Worm (Caenorhabditis elegans) whole organism, young adult: ENCODE measurements around the gene acl-8.

Experiments used
- B0336.3 ChIP-seq: fragments of 200-800 bp; sonication (Bioruptor generic); IDR thresholded peaks from 2 replicates; pipeline ENCODE4 v1.3.6; 2022; ENCODE audit warnings: missing genetic modification characterization, missing compliant biosample characterization
- F39B2.1 ChIP-seq: fragments of 200-800 bp; sonication (Bioruptor generic); IDR thresholded peaks from 2 replicates; pipeline ENCODE4 v1.3.6; 2022; ENCODE audit warnings: missing genetic modification reagents, missing genetic modification characterization, missing compliant biosample characterization
- F57C9.4 ChIP-seq: sonication (generic microtip); optimal IDR thresholded peaks from 2 replicates; lab custom pipeline; 2017; ENCODE audit warnings: mild to moderate bottlenecking, missing genetic modification characterization, missing compliant biosample characterization
- K12H6.12 ChIP-seq: fragments of 200-800 bp; sonication (Bioruptor generic); optimal IDR thresholded peaks from 2 replicates; lab custom pipeline; 2018; ENCODE audit warnings: mild to moderate bottlenecking, missing genetic modification characterization, missing compliant biosample characterization
- T07F8.4 ChIP-seq: sonication (generic microtip); optimal IDR thresholded peaks from 2 replicates; lab custom pipeline; 2016; ENCODE audit warnings: mild to moderate bottlenecking, missing genetic modification characterization, moderate library complexity, missing compliant biosample characterization
- Y53F4B.3 ChIP-seq: fragments of 200-800 bp; sonication (Bioruptor generic); IDR thresholded peaks from 2 replicates; pipeline ENCODE4 v1.3.6; 2022; ENCODE audit warnings: missing genetic modification reagents, missing genetic modification characterization, missing compliant biosample characterization
- Y67H2A.10 ChIP-seq: fragments of 200-800 bp; sonication (Bioruptor generic); conservative IDR thresholded peaks from 2 replicates; pipeline ENCODE4 v1.3.6; 2022; ENCODE audit warnings: missing genetic modification reagents, missing genetic modification characterization, missing compliant biosample characterization
- Y95B8A.8 ChIP-seq: fragments of 200-800 bp; sonication (Bioruptor generic); IDR thresholded peaks from 2 replicates; pipeline ENCODE4 v1.3.6; 2022; ENCODE audit warnings: missing genetic modification reagents, missing genetic modification characterization, missing compliant biosample characterization
- aptf-3 ChIP-seq: fragments of 200-800 bp; sonication (Bioruptor generic); IDR thresholded peaks from 2 replicates; pipeline ENCODE4 v1.3.6; 2022; ENCODE audit warnings: missing genetic modification characterization, missing compliant biosample characterization
- attf-6 ChIP-seq: fragments of 200-800 bp; sonication (Bioruptor generic); IDR thresholded peaks from 2 replicates; pipeline ENCODE4 v1.3.6; 2022; ENCODE audit warnings: missing genetic modification reagents, missing genetic modification characterization, missing compliant biosample characterization
- ceh-79 ChIP-seq: sonication (generic microtip); optimal IDR thresholded peaks from 2 replicates; lab custom pipeline; 2017; ENCODE audit warnings: mild to moderate bottlenecking, missing genetic modification characterization, missing compliant biosample characterization
- dpl-1 ChIP-seq: fragments of 150-350 bp; optimal IDR thresholded peaks from 2 replicates; lab custom pipeline; 2014; ENCODE audit warnings: missing biosample characterization, missing genetic modification reagents, missing genetic modification characterization
- egl-18 ChIP-seq: fragments of 200-800 bp; sonication (Bioruptor generic); IDR thresholded peaks from 2 replicates; pipeline ENCODE4 v1.3.6; 2022; ENCODE audit warnings: missing genetic modification reagents, missing genetic modification characterization, missing compliant biosample characterization
- egl-44 ChIP-seq: fragments of 200-800 bp; sonication (Bioruptor generic); IDR thresholded peaks from 2 replicates; pipeline ENCODE4 v1.3.6; 2022; ENCODE audit warnings: missing genetic modification reagents, missing genetic modification characterization, missing compliant biosample characterization
- ekl-4 ChIP-seq: fragments of 200-800 bp; sonication (Bioruptor generic); IDR thresholded peaks from 2 replicates; pipeline ENCODE4 v1.3.6; 2022; ENCODE audit warnings: missing genetic modification reagents, missing genetic modification characterization, missing compliant biosample characterization
- gei-17 ChIP-seq: fragments of 200-800 bp; sonication (Bioruptor generic); optimal IDR thresholded peaks from 2 replicates; lab custom pipeline; 2018; ENCODE audit warnings: mild to moderate bottlenecking, missing genetic modification characterization, missing compliant biosample characterization
- hmg-20 ChIP-seq: fragments of 200-800 bp; sonication (Bioruptor generic); IDR thresholded peaks from 2 replicates; pipeline ENCODE4 v1.3.6; 2022; ENCODE audit warnings: missing genetic modification reagents, missing genetic modification characterization, missing compliant biosample characterization
- let-607 ChIP-seq, 2 experiments: fragments of 200-800 bp in 1 of 2; sonication (Bioruptor generic) in 1 of 2; sonication (generic microtip) in 1 of 2; optimal IDR thresholded peaks; 2 replicates each; lab custom pipeline; 2016 to 2018; ENCODE audit warnings: mild to moderate bottlenecking in 2 of 2, missing compliant biosample characterization in 2 of 2, missing genetic modification characterization in 2 of 2, moderate library complexity in 2 of 2, missing genotype in 1 of 2
- lin-35 ChIP-seq, 3 experiments: fragments of 150-350 bp in 2 of 3; sonication (generic microtip) in 1 of 3; optimal IDR thresholded peaks; 2 replicates each; lab custom pipeline; 2014 to 2018; ENCODE audit warnings: missing biosample characterization in 3 of 3, missing genetic modification characterization in 3 of 3, missing genetic modification reagents in 3 of 3
- madf-10 ChIP-seq: sonication (generic microtip); optimal IDR thresholded peaks from 2 replicates; lab custom pipeline; 2016; ENCODE audit warnings: mild to moderate bottlenecking, missing genetic modification characterization, missing compliant biosample characterization
- madf-6 ChIP-seq: fragments of 200-800 bp; sonication (Bioruptor generic); IDR thresholded peaks from 2 replicates; pipeline ENCODE4 v1.3.6; 2022; ENCODE audit warnings: missing genetic modification reagents, missing genetic modification characterization, missing compliant biosample characterization
- nfya-2 ChIP-seq: fragments of 200-800 bp; sonication (Bioruptor generic); IDR thresholded peaks from 2 replicates; pipeline ENCODE4 v1.3.6; 2022; ENCODE audit warnings: missing genetic modification reagents, missing genetic modification characterization, missing compliant biosample characterization
- nfyb-1 ChIP-seq: fragments of 200-800 bp; sonication (Bioruptor generic); IDR thresholded peaks from 2 replicates; pipeline ENCODE4 v1.3.6; 2022; ENCODE audit warnings: missing genetic modification reagents, missing genetic modification characterization, missing compliant biosample characterization
- nhr-179 ChIP-seq: sonication (generic microtip); optimal IDR thresholded peaks from 2 replicates; lab custom pipeline; 2016; ENCODE audit warnings: mild to moderate bottlenecking, missing genetic modification characterization, missing compliant biosample characterization
- nhr-27 ChIP-seq: fragments of 200-800 bp; sonication (Bioruptor generic); optimal IDR thresholded peaks from 2 replicates; lab custom pipeline; 2018; ENCODE audit warnings: mild to moderate bottlenecking, missing genetic modification characterization, moderate library complexity, missing compliant biosample characterization
- nhr-80 ChIP-seq: sonication (generic microtip); optimal IDR thresholded peaks from 2 replicates; lab custom pipeline; 2016; ENCODE audit warnings: missing genetic modification characterization, missing compliant biosample characterization
- pha-4 ChIP-seq: fragments of 150-350 bp; sonication (generic microtip); optimal IDR thresholded peaks from 2 replicates; lab custom pipeline; 2014; ENCODE audit warnings: missing biosample characterization, missing genetic modification reagents, missing genetic modification characterization
- rcor-1 ChIP-seq: fragments of 200-800 bp; sonication (Bioruptor generic); IDR thresholded peaks from 2 replicates; pipeline ENCODE4 v1.3.6; 2022; ENCODE audit warnings: missing genetic modification reagents, missing genetic modification characterization, missing compliant biosample characterization
- snpc-3.4 ChIP-seq: sonication (generic microtip); optimal IDR thresholded peaks from 2 replicates; lab custom pipeline; 2017; ENCODE audit warnings: missing genetic modification characterization, mild to moderate bottlenecking, missing compliant biosample characterization, antibody characterized with exemption, moderate library complexity, missing genotype, missing genetic modification reagents
- tbx-9 ChIP-seq: sonication (generic microtip); optimal IDR thresholded peaks from 2 replicates; lab custom pipeline; 2016; ENCODE audit warnings: borderline replicate concordance, missing genetic modification characterization, inconsistent platforms, missing compliant biosample characterization
- tlf-1 ChIP-seq: fragments of 200-800 bp; sonication (Bioruptor generic); optimal IDR thresholded peaks from 2 replicates; lab custom pipeline; 2018; ENCODE audit warnings: mild to moderate bottlenecking, missing genetic modification characterization, missing compliant biosample characterization
- ztf-25 ChIP-seq: fragments of 200-800 bp; sonication (Bioruptor generic); IDR thresholded peaks from 2 replicates; pipeline ENCODE4 v1.3.6; 2022; ENCODE audit warnings: missing genetic modification reagents, missing genetic modification characterization, missing compliant biosample characterization

The acl-8 gene

ce11 chrV:6442037-6442436 lies 8.6 kb upstream of the acl-8 start, which contains the start of gene T05H4.3:
Gene T05H4.3, plus strand, starts transcription at chrV:6442337.
- TF ChIP-seq tbx-9: no peak
- no peak for TF ChIP-seq nfyb-1 (GFP tag; lab: Robert Waterston, UW)
- no peak for TF ChIP-seq let-607 (tag; optimal IDR thresholded peaks at IDR 0.05; lab: Kevin White, UChicago)
- TF ChIP-seq egl-44: no peak
- no peak for TF ChIP-seq attf-6 (GFP tag; lab: Robert Waterston, UW)
- no peak for TF ChIP-seq K12H6.12 (tag; lab: Kevin White, UChicago)
- no peak for TF ChIP-seq nhr-27 (tag; lab: Kevin White, UChicago)
- TF ChIP-seq F57C9.4 (tag; lab: Kevin White, UChicago): no peak
- no peak for TF ChIP-seq nfya-2 (GFP tag; lab: Robert Waterston, UW)
- no peak for TF ChIP-seq Y67H2A.10 (GFP tag; lab: Robert Waterston, UW)

- TF ChIP-seq pha-4 (tag; lab: Kevin White, UChicago) (no peak), Y67H2A.10 (GFP tag; lab: Robert Waterston, UW) (no peak), attf-6 (GFP tag; lab: Robert Waterston, UW) (no peak), tlf-1 (no peak), T07F8.4 (tag; lab: Kevin White, UChicago) (no peak), tbx-9 (no peak), Y53F4B.3 (no peak), snpc-3.4 (tag; lab: Kevin White, UChicago) (no peak), lin-35 (GFP tag; optimal IDR thresholded peaks at IDR 0.05; lab: Kevin White, UChicago) (no peak), dpl-1 (no peak), ztf-25 (GFP tag; lab: Robert Waterston, UW) (no peak), F39B2.1 (GFP tag; lab: Robert Waterston, UW) (no peak), egl-18 (no peak)
Observed at ce11 chrV:6448356-6448755, 2.3 kb upstream of the acl-8 start, which contains the start of gene fbxa-196. Gene fbxa-196, plus strand, starts transcription at chrV:6448656.

- TF ChIP-seq rcor-1 (GFP tag; lab: Robert Waterston, UW) (0 out of 2 replicates have a peak, but pooled peaks have one; percentile 7), ekl-4 (GFP tag; lab: Robert Waterston, UW) (0 out of 2 replicates have a peak, but pooled peaks have one; percentile 11), gei-17 (no peak), hmg-20 (no peak), madf-6 (GFP tag; lab: Robert Waterston, UW) (peak; percentile 53), madf-10 (tag; lab: Kevin White, UChicago) (no peak), B0336.3 (GFP tag; lab: Robert Waterston, UW) (peak; percentile 35; the same call in 1 of the 2 replicates), ceh-79 (tag; lab: Kevin White, UChicago) (peak; percentile 25)
Observed at ce11 chrV:6453122-6453521, 2.5 kb downstream of the acl-8 start, which contains the start of gene acl-9. Gene acl-9, plus strand, starts transcription at chrV:6453226.

ce11 chrV:6456903-6457302 lies 6.2 kb downstream of the acl-8 start:
- TF ChIP-seq nhr-179 (no peak), Y95B8A.8 (GFP tag; lab: Robert Waterston, UW) (no peak), B0336.3 (GFP tag; lab: Robert Waterston, UW) (no peak), aptf-3 (GFP tag; lab: Robert Waterston, UW) (no peak)

- TF ChIP-seq nhr-80: no peak
Observed at ce11 chrV:6458302-6458998, 7.8 kb downstream of the acl-8 start.
